Worm (Caenorhabditis elegans): ENCODE results near the gene Y41D4B.11.
A peak's percentile ranks its signal among the peaks of the same experiment; 100 is the strongest.

The Y41D4B.11 gene

ce11 chrIV:1655312-1655711 lies 49.8 kb downstream of the Y41D4B.11 start (continued):
- TF ChIP-seq lin-35 (GFP tag; optimal IDR thresholded peaks at IDR 0.05) (no peak), mel-28 (tag; optimal IDR thresholded peaks at IDR 0.05; ENCODE audit: borderline replicate concordance) (no peak)

DNA sequence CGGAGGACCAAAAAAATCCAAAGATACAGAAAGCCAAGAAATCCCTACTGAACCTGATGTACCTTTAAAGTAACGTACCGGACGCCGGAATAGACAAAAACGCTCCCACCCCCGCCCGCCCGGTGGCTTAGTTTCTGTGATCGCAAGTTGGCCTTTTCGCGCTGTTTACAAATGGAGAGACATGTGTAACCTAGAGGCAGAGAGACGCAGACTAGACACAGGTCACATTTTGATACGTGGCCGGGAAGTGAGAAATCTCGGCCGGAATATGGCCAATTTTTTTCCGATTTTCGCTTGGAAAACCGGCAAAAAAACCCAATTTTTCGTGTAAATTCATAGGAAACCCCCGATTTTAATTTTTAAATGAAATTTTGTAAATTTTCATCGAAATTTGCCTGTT lies 51.6 kb downstream of the Y41D4B.11 start:
- TF ChIP-seq sptf-2 (GFP tag; optimal IDR thresholded peaks at IDR 0.05) (no peak), F10E7.11 (tag; optimal IDR thresholded peaks at IDR 0.05) (no peak), F22D6.2 (tag; optimal IDR thresholded peaks at IDR 0.05) (no peak), Y95B8A.8 (GFP tag; IDR thresholded peaks at IDR 0.05) (no peak), atf-7 (tag; optimal IDR thresholded peaks at IDR 0.05) (no peak), attf-3 (GFP tag; conservative IDR thresholded peaks at IDR 0.05) (peak; percentile 15; the same call in 1 of the 2 replicates), hsf-1 (GFP tag; IDR thresholded peaks at IDR 0.05) (no peak), mxl-1 (tag; optimal IDR thresholded peaks at IDR 0.05) (no peak), F39B2.1 (GFP tag; IDR thresholded peaks at IDR 0.05) (0 out of 2 replicates have a peak, but pooled peaks have one; percentile 22), D2030.7 (GFP tag; IDR thresholded peaks at IDR 0.05) (no peak), unc-130 (GFP tag; optimal IDR thresholded peaks at IDR 0.05) (no peak), K12H6.12 (tag; optimal IDR thresholded peaks at IDR 0.05) (no peak), F57A8.1 (GFP tag; optimal IDR thresholded peaks at IDR 0.05) (no peak), C06A6.2 (GFP tag; conservative IDR thresholded peaks at IDR 0.05) (no peak), egl-18 (GFP tag; IDR thresholded peaks at IDR 0.05) (no peak), rpc-1 (optimal IDR thresholded peaks at IDR 0.05) (no peak), rpc-1 (tag; optimal IDR thresholded peaks at IDR 0.05) (no peak), ceh-100 (GFP tag; IDR thresholded peaks at IDR 0.05) (no peak), Y53F4B.3 (GFP tag; IDR thresholded peaks at IDR 0.05) (no peak), hmg-1.2 (GFP tag; IDR thresholded peaks at IDR 0.05) (no peak; the same call in 1 of the 2 replicates), tlf-1 (GFP tag; optimal IDR thresholded peaks at IDR 0.05) (no peak), ztf-18 (tag; optimal IDR thresholded peaks at IDR 0.05) (no peak), ceh-79 (tag; optimal IDR thresholded peaks at IDR 0.05) (no peak), aptf-2 (GFP tag; conservative IDR thresholded peaks at IDR 0.05) (0 out of 2 replicates have a peak, but pooled peaks have one; percentile 39), nfyb-1 (GFP tag; IDR thresholded peaks at IDR 0.05) (0 out of 2 replicates have a peak, but pooled peaks have one; percentile 51), him-1 (tag; optimal IDR thresholded peaks at IDR 0.05) (no peak), pbrm-1 (GFP tag; IDR thresholded peaks at IDR 0.05) (no peak), fkh-3 (tag; optimal IDR thresholded peaks at IDR 0.05) (no peak), lag-1 (GFP tag; IDR thresholded peaks at IDR 0.05) (no peak), gei-17 (GFP tag; optimal IDR thresholded peaks at IDR 0.05) (no peak), mcd-1 (GFP tag; IDR thresholded peaks at IDR 0.05) (no peak), ztf-6 (GFP tag; IDR thresholded peaks at IDR 0.05) (no peak), lin-26 (GFP tag; IDR thresholded peaks at IDR 0.05) (no peak), athp-1 (tag; optimal IDR thresholded peaks at IDR 0.05) (no peak), zfh-2 (GFP tag; conservative IDR thresholded peaks at IDR 0.05) (0 out of 2 replicates have a peak, but pooled peaks have one; percentile 35), nhr-120 (GFP tag; IDR thresholded peaks at IDR 0.05) (no peak), nhr-179 (tag; optimal IDR thresholded peaks at IDR 0.05) (no peak)
